Worm (Caenorhabditis elegans) whole organism, L2 larva: ENCODE results near the gene Y67A10A.3.

Experiments
- C34F6.9 ChIP-seq: fragments of 150-350 bp; optimal IDR thresholded peaks from 2 replicates; lab custom pipeline; 2014; ENCODE audit warnings: missing biosample characterization, missing genetic modification characterization
- F13H6.1 ChIP-seq: sonication (generic microtip); optimal IDR thresholded peaks from 2 replicates; lab custom pipeline; 2016; ENCODE audit warnings: missing genetic modification characterization, missing compliant biosample characterization
- R02D3.7 ChIP-seq: fragments of 150-350 bp; optimal IDR thresholded peaks from 2 replicates; lab custom pipeline; 2014; ENCODE audit warnings: missing biosample characterization, missing genetic modification characterization
- Y55F3AM.14 ChIP-seq: fragments of 200-800 bp; sonication (Bioruptor generic); optimal IDR thresholded peaks from 2 replicates; lab custom pipeline; 2018; ENCODE audit warnings: mild to moderate bottlenecking, missing genetic modification characterization, missing compliant biosample characterization
- ZK546.5 ChIP-seq: sonication (generic microtip); optimal IDR thresholded peaks from 2 replicates; lab custom pipeline; 2017; ENCODE audit warnings: missing biosample characterization, missing genetic modification characterization
- alr-1 ChIP-seq: fragments of 150-350 bp; optimal IDR thresholded peaks from 2 replicates; lab custom pipeline; 2014; ENCODE audit warnings: missing biosample characterization, missing genetic modification characterization
- aly-2 ChIP-seq: fragments of 150-350 bp; optimal IDR thresholded peaks from 2 replicates; lab custom pipeline; 2014; ENCODE audit warnings: missing biosample characterization, missing genetic modification characterization
- ceh-16 ChIP-seq: fragments of 150-350 bp; optimal IDR thresholded peaks from 2 replicates; lab custom pipeline; 2014; ENCODE audit warnings: missing biosample characterization, missing genetic modification characterization
- ceh-82 ChIP-seq: fragments of 150-350 bp; optimal IDR thresholded peaks from 2 replicates; lab custom pipeline; 2014; ENCODE audit warnings: missing biosample characterization, missing genetic modification characterization
- crh-2 ChIP-seq: sonication (generic microtip); optimal IDR thresholded peaks from 2 replicates; lab custom pipeline; 2017; ENCODE audit warnings: missing biosample characterization, missing genetic modification characterization
- egl-27 ChIP-seq: sonication (generic microtip); optimal IDR thresholded peaks from 3 replicates; lab custom pipeline; 2017; ENCODE audit warnings: missing biosample characterization, missing genetic modification reagents, missing genetic modification characterization
- elt-3 ChIP-seq: sonication (generic microtip); optimal IDR thresholded peaks from 2 replicates; lab custom pipeline; 2017; ENCODE audit warnings: missing biosample characterization, missing genetic modification characterization
- gmeb-1 ChIP-seq: fragments of 150-350 bp; optimal IDR thresholded peaks from 2 replicates; lab custom pipeline; 2014; ENCODE audit warnings: missing biosample characterization, missing genetic modification characterization
- lin-11 ChIP-seq: fragments of 150-350 bp; sonication (generic microtip); optimal IDR thresholded peaks from 2 replicates; lab custom pipeline; 2014; ENCODE audit warnings: missing biosample characterization, missing genetic modification characterization, inconsistent platforms, mixed read lengths
- lin-13 ChIP-seq: fragments of 150-350 bp; optimal IDR thresholded peaks from 2 replicates; lab custom pipeline; 2014; ENCODE audit warnings: missing biosample characterization, missing genetic modification reagents, missing genetic modification characterization
- lin-39 ChIP-seq: fragments of 150-350 bp; optimal IDR thresholded peaks from 2 replicates; lab custom pipeline; 2014; ENCODE audit warnings: missing biosample characterization, missing genetic modification reagents, missing genetic modification characterization
- lsy-2 ChIP-seq, 2 experiments: fragments of 150-350 bp in 1 of 2; sonication (generic microtip) in 1 of 2; optimal IDR thresholded peaks; 2 replicates each; lab custom pipeline; 2014 to 2017; ENCODE audit warnings: missing biosample characterization in 2 of 2, missing genetic modification characterization in 2 of 2
- mab-5 ChIP-seq: fragments of 150-350 bp; optimal IDR thresholded peaks from 2 replicates; lab custom pipeline; 2014; ENCODE audit warnings: missing biosample characterization, missing genetic modification characterization
- mbf-1 ChIP-seq: sonication (generic microtip); optimal IDR thresholded peaks from 2 replicates; lab custom pipeline; 2017; ENCODE audit warnings: missing biosample characterization, missing genetic modification characterization
- mdl-1 ChIP-seq, 2 experiments: fragments of 150-350 bp in 1 of 2; sonication (generic microtip) in 1 of 2; optimal IDR thresholded peaks; 2 replicates each; lab custom pipeline; 2017; ENCODE audit warnings: missing biosample characterization in 2 of 2, missing genetic modification characterization in 2 of 2
- nhr-11 ChIP-seq: fragments of 150-350 bp; optimal IDR thresholded peaks from 2 replicates; lab custom pipeline; 2014; ENCODE audit warnings: missing biosample characterization, missing genetic modification characterization
- nhr-129 ChIP-seq: fragments of 150-350 bp; optimal IDR thresholded peaks from 2 replicates; lab custom pipeline; 2014; ENCODE audit warnings: missing biosample characterization, missing genetic modification characterization
- nhr-21 ChIP-seq: fragments of 150-350 bp; optimal IDR thresholded peaks from 2 replicates; lab custom pipeline; 2014; ENCODE audit warnings: missing biosample characterization, missing genetic modification characterization
- nhr-25 ChIP-seq: fragments of 150-350 bp; sonication (generic microtip); optimal IDR thresholded peaks from 3 replicates; lab custom pipeline; 2014; ENCODE audit warnings: missing biosample characterization, missing genetic modification characterization
- nhr-6 ChIP-seq: fragments of 150-350 bp; optimal IDR thresholded peaks from 2 replicates; lab custom pipeline; 2014; ENCODE audit warnings: missing biosample characterization, missing genetic modification characterization
- nhr-77 ChIP-seq: fragments of 150-350 bp; optimal IDR thresholded peaks from 2 replicates; lab custom pipeline; 2014; ENCODE audit warnings: missing biosample characterization, missing genetic modification characterization
- peb-1 ChIP-seq: fragments of 150-350 bp; optimal IDR thresholded peaks from 2 replicates; lab custom pipeline; 2014; ENCODE audit warnings: missing biosample characterization, missing genetic modification characterization
- sem-4 ChIP-seq: fragments of 150-350 bp; optimal IDR thresholded peaks from 2 replicates; lab custom pipeline; 2014; ENCODE audit warnings: missing biosample characterization, missing genetic modification reagents, missing genetic modification characterization
- skn-1 ChIP-seq: sonication (generic microtip); optimal IDR thresholded peaks from 2 replicates; lab custom pipeline; 2017; ENCODE audit warnings: missing biosample characterization, missing genetic modification characterization
- sma-3 ChIP-seq: sonication (generic microtip); optimal IDR thresholded peaks from 2 replicates; lab custom pipeline; 2016; ENCODE audit warnings: missing genetic modification reagents, missing genetic modification characterization, missing compliant biosample characterization
- snpc-4 ChIP-seq: fragments of 150-350 bp; optimal IDR thresholded peaks from 2 replicates; lab custom pipeline; 2014; ENCODE audit warnings: missing biosample characterization, missing genetic modification characterization
- unc-55 ChIP-seq: fragments of 150-350 bp; sonication (generic microtip); optimal IDR thresholded peaks from 3 replicates; lab custom pipeline; 2014; ENCODE audit warnings: missing biosample characterization, missing genetic modification reagents, missing genetic modification characterization
- unc-62 ChIP-seq: fragments of 150-350 bp; optimal IDR thresholded peaks from 2 replicates; lab custom pipeline; 2014; ENCODE audit warnings: missing biosample characterization, missing genetic modification reagents, missing genetic modification characterization
- zag-1 ChIP-seq: fragments of 150-350 bp; optimal IDR thresholded peaks from 2 replicates; lab custom pipeline; 2014; ENCODE audit warnings: missing biosample characterization, missing genetic modification characterization
- ztf-11 ChIP-seq: sonication (generic microtip); optimal IDR thresholded peaks from 2 replicates; lab custom pipeline; 2017; ENCODE audit warnings: missing biosample characterization, missing genetic modification characterization
- ztf-4 ChIP-seq: fragments of 150-350 bp; optimal IDR thresholded peaks from 2 replicates; lab custom pipeline; 2014; ENCODE audit warnings: missing biosample characterization, missing genetic modification characterization

Gene Y67A10A.3

DNA sequence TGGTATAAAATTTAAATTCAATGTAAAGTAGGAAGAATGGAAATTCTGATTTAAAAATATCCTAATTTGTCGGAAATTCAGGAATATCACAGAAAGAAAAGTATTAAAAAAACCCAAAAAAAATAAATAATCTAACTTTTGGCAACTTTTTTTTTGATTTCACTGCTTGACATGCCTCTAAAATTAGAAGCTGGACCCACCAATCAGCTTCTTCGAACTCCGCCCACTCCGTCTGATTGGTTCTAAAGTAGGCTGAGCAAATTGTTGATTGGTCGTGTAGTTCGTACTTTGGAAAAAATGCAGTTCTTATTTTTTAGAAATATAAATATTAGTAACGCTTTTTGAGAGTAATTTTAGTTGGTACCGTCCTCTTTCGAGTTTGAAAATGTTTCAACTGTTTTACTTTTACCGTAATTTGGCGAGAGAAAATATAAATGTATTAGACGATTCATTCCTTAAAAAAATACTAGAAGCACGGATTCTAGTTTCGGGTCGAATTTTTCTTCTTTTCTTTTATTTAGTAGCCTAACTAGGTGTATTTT, 31.6 kb upstream of the Y67A10A.3 start:
- no peak for TF ChIP-seq nhr-21 (tag; lab: Kevin White, UChicago)
- TF ChIP-seq nhr-129 (tag; lab: Kevin White, UChicago): no peak
- TF ChIP-seq nhr-11 (tag; lab: Kevin White, UChicago): no peak
- TF ChIP-seq crh-2 (tag; lab: Kevin White, UChicago): no peak
- TF ChIP-seq nhr-25: no peak
- TF ChIP-seq aly-2 (tag; lab: Kevin White, UChicago): no peak
- no peak for TF ChIP-seq ZK546.5 (tag; lab: Kevin White, UChicago)
- no peak for TF ChIP-seq unc-55
- no peak for TF ChIP-seq R02D3.7
- no peak for TF ChIP-seq lsy-2 (tag; optimal IDR thresholded peaks at IDR 0.05; lab: Kevin White, UChicago)

DNA sequence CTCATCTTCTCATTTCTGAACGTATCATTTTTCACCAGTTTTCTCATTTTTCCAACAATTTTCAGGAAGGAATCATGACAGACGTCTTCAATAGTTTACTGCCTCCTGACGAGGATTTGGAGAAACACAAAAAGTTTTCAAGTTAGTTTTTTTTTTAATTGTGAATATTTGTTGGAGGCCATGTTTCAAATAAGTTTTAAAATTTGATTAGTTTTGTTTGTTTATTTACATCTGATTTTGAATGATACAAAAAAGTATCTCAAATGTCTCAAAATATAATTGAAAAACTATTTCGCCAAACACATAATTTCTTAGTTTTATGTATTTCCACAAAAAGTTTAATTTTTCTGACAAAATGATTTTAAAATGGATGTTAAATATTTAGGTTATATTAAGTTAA, 26.9 kb upstream of the Y67A10A.3 start, which contains the start of gene ssu-2:
Gene ssu-2, plus strand, starts transcription at position 59 of the 400 bp plus-strand sequence.
- no peak for TF ChIP-seq ZK546.5 (tag; lab: Kevin White, UChicago)
- no peak for TF ChIP-seq elt-3 (tag; lab: Kevin White, UChicago)
- TF ChIP-seq skn-1 (tag; lab: Kevin White, UChicago): no peak
- no peak for TF ChIP-seq alr-1
- TF ChIP-seq F13H6.1 (tag; lab: Kevin White, UChicago): no peak
- TF ChIP-seq nhr-11 (tag; lab: Kevin White, UChicago): no peak
- TF ChIP-seq ceh-82 (tag; lab: Kevin White, UChicago): no peak
- no peak for TF ChIP-seq lin-39 (tag; lab: Kevin White, UChicago)
- no peak for TF ChIP-seq gmeb-1 (tag; lab: Kevin White, UChicago)
- no peak for TF ChIP-seq lsy-2 (tag; optimal IDR thresholded peaks at IDR 0.05; lab: Kevin White, UChicago)
- TF ChIP-seq, all 48 proteins: peak for 0

DNA sequence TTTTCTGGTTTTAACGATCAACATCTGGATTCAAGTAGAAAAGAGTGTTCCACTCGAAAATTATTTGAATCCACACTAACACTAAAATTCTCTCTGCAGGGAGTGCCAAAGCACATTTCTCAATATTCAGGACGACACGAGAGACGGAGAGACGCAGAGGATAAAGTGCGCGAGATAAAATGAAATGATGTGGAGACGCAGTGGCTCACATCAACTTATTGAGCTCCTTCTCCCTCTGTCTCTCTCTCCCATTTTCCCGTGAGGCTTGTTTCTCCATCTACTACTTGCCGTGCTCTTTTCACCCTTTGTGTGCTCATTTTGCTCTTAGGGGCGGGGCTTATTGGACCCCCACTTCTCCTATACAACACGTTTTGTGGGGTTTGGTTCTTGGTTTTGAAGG, 21.9 kb upstream of the Y67A10A.3 start:
- peak; percentile 96 for TF ChIP-seq nhr-129 (tag; lab: Kevin White, UChicago)
- peak; percentile 85 for TF ChIP-seq unc-55
- no peak for TF ChIP-seq nhr-77 (tag; lab: Kevin White, UChicago)
- TF ChIP-seq Y55F3AM.14 (GFP tag; lab: Kevin White, UChicago): no peak
- no peak for TF ChIP-seq peb-1 (tag; lab: Kevin White, UChicago)
- no peak for TF ChIP-seq ztf-11 (tag; lab: Kevin White, UChicago)
- TF ChIP-seq crh-2 (tag; lab: Kevin White, UChicago): peak; percentile 9
- TF ChIP-seq aly-2 (tag; lab: Kevin White, UChicago): no peak
- peak; percentile 77 for TF ChIP-seq C34F6.9 (tag; lab: Kevin White, UChicago)
- TF ChIP-seq nhr-11 (tag; lab: Kevin White, UChicago): no peak
- peak; percentile 62 for TF ChIP-seq F13H6.1 (tag; lab: Kevin White, UChicago)
- TF ChIP-seq sem-4 (tag; lab: Kevin White, UChicago): peak; percentile 5
- TF ChIP-seq mdl-1 (tag; optimal IDR thresholded peaks at IDR 0.05; lab: Kevin White, UChicago): peak in 1 of 2 experiments; percentile 2
- peak; percentile 8 for TF ChIP-seq nhr-6 (tag; lab: Kevin White, UChicago)
- TF ChIP-seq lin-13 (GFP tag; lab: Kevin White, UChicago): peak; percentile 16
- peak; percentile 47 for TF ChIP-seq lin-11 (tag; lab: Kevin White, UChicago)
- TF ChIP-seq zag-1: peak; percentile 37
- no peak for TF ChIP-seq sma-3 (GFP tag; lab: Kevin White, UChicago)
- no peak for TF ChIP-seq mbf-1 (tag; lab: Kevin White, UChicago)
- peak; percentile 26 for TF ChIP-seq snpc-4
- peak; percentile 51 for TF ChIP-seq mab-5 (tag; lab: Kevin White, UChicago)

DNA sequence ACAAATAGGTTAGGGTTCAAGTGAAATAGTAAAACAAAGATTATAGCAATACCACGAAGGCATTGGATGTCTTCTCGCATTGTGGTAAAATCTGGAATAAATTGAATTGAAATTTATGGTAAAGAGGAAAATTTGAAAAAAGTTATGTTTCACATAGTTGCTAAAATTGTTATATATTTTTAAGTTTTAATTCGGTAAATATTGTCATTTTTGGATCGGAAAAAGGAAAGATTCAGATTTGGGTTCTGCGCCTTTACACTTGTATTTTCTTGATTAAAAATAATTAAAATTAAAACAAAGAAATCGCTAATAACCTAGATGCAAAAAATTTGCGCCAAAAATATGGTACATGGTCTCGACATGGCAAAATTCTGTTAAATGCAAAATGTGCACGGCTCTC, 16.4 kb upstream of the Y67A10A.3 start, which contains the start of gene oac-56:
Gene oac-56, minus strand, starts transcription at position 101 of the 400 bp plus-strand sequence.
- TF ChIP-seq Y55F3AM.14 (GFP tag; lab: Kevin White, UChicago) (no peak), ztf-4 (tag; lab: Kevin White, UChicago) (no peak), sem-4 (tag; lab: Kevin White, UChicago) (no peak), sma-3 (GFP tag; lab: Kevin White, UChicago) (no peak), ceh-16 (no peak)

DNA sequence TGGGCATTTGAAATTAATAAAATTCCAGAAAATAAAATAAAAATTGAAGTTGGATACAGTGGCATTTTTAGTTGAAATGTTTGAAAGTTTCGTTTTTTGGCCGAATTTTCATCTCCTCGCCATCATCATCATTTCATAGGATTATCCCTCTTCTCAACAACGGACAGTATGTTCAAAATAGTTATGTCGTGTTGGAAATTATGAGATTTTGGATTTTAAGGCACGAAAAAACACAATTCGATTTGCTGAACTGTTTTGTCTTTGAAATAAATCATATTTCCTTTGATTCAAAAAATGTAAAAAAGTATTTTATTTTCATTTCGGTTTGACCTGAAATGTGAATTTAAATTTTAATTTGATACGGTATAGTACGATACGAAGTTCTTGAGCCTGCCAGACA, 9.5 kb upstream of the Y67A10A.3 start, which contains the start of gene srlf-28:
Gene srlf-28, minus strand, starts transcription at position 101 of the 400 bp plus-strand sequence.
- TF ChIP-seq unc-55 (no peak), egl-27 (tag; lab: Kevin White, UChicago) (no peak), lin-11 (tag; lab: Kevin White, UChicago) (no peak), unc-62 (GFP tag; lab: Kevin White, UChicago) (no peak), lsy-2 (tag; optimal IDR thresholded peaks at IDR 0.05; lab: Kevin White, UChicago) (no peak), nhr-77 (tag; lab: Kevin White, UChicago) (no peak), nhr-6 (tag; lab: Kevin White, UChicago) (no peak), sma-3 (GFP tag; lab: Kevin White, UChicago) (no peak), aly-2 (tag; lab: Kevin White, UChicago) (no peak), alr-1 (no peak), mbf-1 (tag; lab: Kevin White, UChicago) (no peak), Y55F3AM.14 (GFP tag; lab: Kevin White, UChicago) (no peak), ceh-82 (tag; lab: Kevin White, UChicago) (no peak), nhr-25 (no peak)
- TF ChIP-seq, all 48 proteins: peak for 0
